Worm (Caenorhabditis elegans) whole organism, L1 larva: ENCODE results near the gene tin-10.

ENCODE experiments used
- efl-3 ChIP-seq: fragments of 200-800 bp; sonication (Bioruptor generic); optimal IDR thresholded peaks from 2 replicates; lab custom pipeline; 2018; ENCODE audit warnings: mild to moderate bottlenecking, missing genetic modification characterization, missing compliant biosample characterization
- egl-27 ChIP-seq, 2 experiments: fragments of 150-350 bp in 1 of 2; sonication (generic microtip); optimal IDR thresholded peaks; 3 replicates each; lab custom pipeline; 2017 to 2018; ENCODE audit warnings: missing biosample characterization in 2 of 2, missing genetic modification characterization in 2 of 2, missing genetic modification reagents in 2 of 2
- fos-1 ChIP-seq: fragments of 150-350 bp; optimal IDR thresholded peaks from 2 replicates; lab custom pipeline; 2014; ENCODE audit warnings: missing biosample characterization, missing genetic modification characterization
- grh-1 ChIP-seq: fragments of 200-800 bp; sonication (Bioruptor generic); IDR thresholded peaks from 2 replicates; pipeline ENCODE4 v1.3.6; 2022; ENCODE audit warnings: missing genetic modification reagents, missing genetic modification characterization, missing compliant biosample characterization
- hpl-2 ChIP-seq: fragments of 150-350 bp; optimal IDR thresholded peaks from 2 replicates; lab custom pipeline; 2014; ENCODE audit warnings: missing biosample characterization, missing genetic modification reagents, missing genetic modification characterization

DNA sequence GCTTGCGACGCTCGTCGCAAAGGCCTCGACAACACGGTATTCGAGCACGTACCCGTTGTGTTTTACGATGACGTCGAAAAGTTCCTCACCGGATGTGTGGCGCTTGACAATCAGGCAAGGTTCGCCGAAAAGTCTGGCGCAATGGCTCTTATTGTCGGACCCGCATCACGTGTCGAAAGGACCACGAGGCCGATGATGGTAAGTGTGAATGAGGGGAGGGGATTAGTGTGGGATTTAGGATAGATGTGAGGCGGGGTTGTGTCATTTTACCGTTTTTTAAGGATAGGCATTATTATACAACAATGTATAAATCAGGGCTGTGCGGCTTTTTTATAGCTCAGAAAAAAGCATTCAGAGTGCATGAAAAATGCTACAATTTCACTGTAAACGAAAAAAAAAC, 42.9 kb downstream of the tin-10 start:
- no peak for TF ChIP-seq hpl-2 (GFP tag; lab: Kevin White, UChicago)
- TF ChIP-seq grh-1 (GFP tag; lab: Robert Waterston, UW), result no peak
- no peak for TF ChIP-seq fos-1
- TF ChIP-seq egl-27 (tag; optimal IDR thresholded peaks at IDR 0.05; lab: Kevin White, UChicago), result no peak
- no peak for TF ChIP-seq efl-3 (GFP tag; lab: Kevin White, UChicago)
